Worm (Caenorhabditis elegans) whole organism, L4 larva: Measurements from ENCODE around the gene sart-3.
A peak's percentile ranks its signal among the peaks of the same experiment; 100 is the strongest.

ENCODE experiments used
- F37D6.2 ChIP-seq: sonication (generic microtip); optimal IDR thresholded peaks from 2 replicates; lab custom pipeline; 2016; ENCODE audit warnings: mild to moderate bottlenecking, missing genetic modification characterization, missing compliant biosample characterization
- F49E8.2 ChIP-seq: sonication (generic microtip); optimal IDR thresholded peaks from 2 replicates; lab custom pipeline; 2016; ENCODE audit warnings: missing compliant biosample characterization, mild to moderate bottlenecking, missing genetic modification characterization, borderline replicate concordance
- T20F7.1 ChIP-seq: fragments of 200-800 bp; sonication (Bioruptor generic); optimal IDR thresholded peaks from 2 replicates; lab custom pipeline; 2018; ENCODE audit warnings: mild to moderate bottlenecking, missing genetic modification characterization, missing compliant biosample characterization
- T26A8.4 ChIP-seq: fragments of 200-800 bp; sonication (Bioruptor generic); IDR thresholded peaks from 2 replicates; pipeline ENCODE4 v1.3.6; 2022; ENCODE audit warnings: missing genetic modification characterization, missing compliant biosample characterization
- aha-1 ChIP-seq: fragments of 150-350 bp; peaks from one replicate; lab custom pipeline; 2014; ENCODE audit warnings: missing biosample characterization, missing genetic modification characterization
- ceh-20 ChIP-seq: fragments of 200-800 bp; sonication (Bioruptor generic); IDR thresholded peaks from 2 replicates; pipeline ENCODE4 v1.3.6; 2022; ENCODE audit warnings: missing genetic modification reagents, missing genetic modification characterization, missing compliant biosample characterization
- ceh-28 ChIP-seq: fragments of 150-350 bp; optimal IDR thresholded peaks from 2 replicates; lab custom pipeline; 2014; ENCODE audit warnings: missing biosample characterization, missing genetic modification reagents, missing genetic modification characterization
- ceh-32 ChIP-seq: sonication (generic microtip); optimal IDR thresholded peaks from 2 replicates; lab custom pipeline; 2016; ENCODE audit warnings: mild to moderate bottlenecking, missing genetic modification characterization, missing compliant biosample characterization; ENCODE audit not compliant: poor library complexity
- ces-1 ChIP-seq: fragments of 150-350 bp; sonication (generic microtip); optimal IDR thresholded peaks from 4 replicates; lab custom pipeline; 2014; ENCODE audit warnings: missing biosample characterization, missing genetic modification reagents, missing genetic modification characterization
- daf-12 ChIP-seq: fragments of 150-350 bp; optimal IDR thresholded peaks from 2 replicates; lab custom pipeline; 2014; ENCODE audit warnings: missing biosample characterization, missing genetic modification reagents, missing genetic modification characterization
- daf-16 ChIP-seq, 3 experiments: sonication (generic microtip); optimal IDR thresholded peaks; 2 replicates each; lab custom pipeline; 2016 to 2017; ENCODE audit warnings: missing genetic modification characterization in 3 of 3, missing genetic modification reagents in 3 of 3, mild to moderate bottlenecking in 2 of 3, missing compliant biosample characterization in 2 of 3, missing biosample characterization in 1 of 3, moderate library complexity in 1 of 3
- dmd-6 ChIP-seq: fragments of 200-800 bp; sonication (Bioruptor generic); IDR thresholded peaks from 2 replicates; pipeline ENCODE4 v1.3.6; 2022; ENCODE audit warnings: missing genetic modification reagents, missing genetic modification characterization, missing compliant biosample characterization
- dmd-9 ChIP-seq: fragments of 200-800 bp; sonication (Bioruptor generic); IDR thresholded peaks from 2 replicates; pipeline ENCODE4 v1.3.6; 2022; ENCODE audit warnings: missing genetic modification reagents, missing genetic modification characterization, missing compliant biosample characterization
- duxl-1 ChIP-seq: sonication (generic microtip); optimal IDR thresholded peaks from 2 replicates; lab custom pipeline; 2016; ENCODE audit warnings: mild to moderate bottlenecking, missing genetic modification characterization, moderate library complexity, missing compliant biosample characterization; ENCODE audit not compliant: poor library complexity
- fkh-10 ChIP-seq: fragments of 150-350 bp; optimal IDR thresholded peaks from 2 replicates; lab custom pipeline; 2014; ENCODE audit warnings: missing biosample characterization, missing genetic modification reagents, missing genetic modification characterization
- gei-8 ChIP-seq: fragments of 200-800 bp; sonication (Bioruptor generic); optimal IDR thresholded peaks from 2 replicates; lab custom pipeline; 2018; ENCODE audit warnings: mild to moderate bottlenecking, missing genetic modification characterization, missing compliant biosample characterization
- hif-1 ChIP-seq, 2 experiments: sonication (generic microtip); optimal IDR thresholded peaks; 2 replicates each; lab custom pipeline; 2016 to 2017; ENCODE audit warnings: missing compliant biosample characterization in 2 of 2, missing genetic modification characterization in 2 of 2, missing genetic modification reagents in 2 of 2, missing genotype in 2 of 2, mild to moderate bottlenecking in 1 of 2
- jun-1 ChIP-seq: fragments of 150-350 bp; optimal IDR thresholded peaks from 2 replicates; lab custom pipeline; 2014; ENCODE audit warnings: missing biosample characterization, missing genetic modification reagents, missing genetic modification characterization
- lin-1 ChIP-seq: fragments of 200-800 bp; sonication (Bioruptor generic); IDR thresholded peaks from 2 replicates; pipeline ENCODE4 v1.3.6; 2022; ENCODE audit warnings: missing genetic modification reagents, missing genetic modification characterization, missing compliant biosample characterization
- lin-39 ChIP-seq: fragments of 150-350 bp; optimal IDR thresholded peaks from 2 replicates; lab custom pipeline; 2014; ENCODE audit warnings: missing biosample characterization, missing genetic modification reagents, missing genetic modification characterization
- mdt-29 ChIP-seq: fragments of 200-800 bp; sonication (Bioruptor generic); IDR thresholded peaks from 2 replicates; pipeline ENCODE4 v1.3.6; 2022; ENCODE audit warnings: missing genetic modification reagents, missing genetic modification characterization, missing compliant biosample characterization
- mep-1 ChIP-seq: fragments of 150-350 bp; sonication (generic microtip); optimal IDR thresholded peaks from 3 replicates; lab custom pipeline; 2014; ENCODE audit warnings: missing biosample characterization, missing genetic modification characterization
- mes-2 ChIP-seq: sonication (generic microtip); optimal IDR thresholded peaks from 2 replicates; lab custom pipeline; 2016; ENCODE audit warnings: missing genotype, mild to moderate bottlenecking, missing genetic modification characterization, missing compliant biosample characterization; ENCODE audit not compliant: poor library complexity, severe bottlenecking
- mxl-2 ChIP-seq: fragments of 200-800 bp; sonication (Bioruptor generic); conservative IDR thresholded peaks from 2 replicates; pipeline ENCODE4 v1.3.6; 2022; ENCODE audit warnings: missing genetic modification reagents, missing genetic modification characterization, missing compliant biosample characterization
- mxl-3 ChIP-seq: fragments of 200-800 bp; sonication (Bioruptor generic); optimal IDR thresholded peaks from 2 replicates; lab custom pipeline; 2018; ENCODE audit warnings: mild to moderate bottlenecking, missing genetic modification characterization, missing compliant biosample characterization
- nhr-102 ChIP-seq: sonication (generic microtip); optimal IDR thresholded peaks from 2 replicates; lab custom pipeline; 2016; ENCODE audit warnings: mild to moderate bottlenecking, missing genetic modification characterization, moderate library complexity, missing compliant biosample characterization
- nhr-11 ChIP-seq: fragments of 150-350 bp; optimal IDR thresholded peaks from 2 replicates; lab custom pipeline; 2014; ENCODE audit warnings: missing biosample characterization, missing genetic modification characterization
- nhr-111 ChIP-seq: fragments of 200-800 bp; sonication (Bioruptor generic); optimal IDR thresholded peaks from 2 replicates; lab custom pipeline; 2018; ENCODE audit warnings: mild to moderate bottlenecking, missing genetic modification characterization, missing compliant biosample characterization
- nhr-237 ChIP-seq: sonication (generic microtip); optimal IDR thresholded peaks from 2 replicates; lab custom pipeline; 2017; ENCODE audit warnings: missing biosample characterization, missing genetic modification characterization
- nhr-6 ChIP-seq: fragments of 150-350 bp; optimal IDR thresholded peaks from 2 replicates; lab custom pipeline; 2014; ENCODE audit warnings: missing biosample characterization, missing genetic modification characterization
- pha-4 ChIP-seq, 2 experiments: fragments of 150-350 bp in 1 of 2; fragments of 200-800 bp in 1 of 2; sonication (Bioruptor generic) in 1 of 2; IDR thresholded peaks in 1 of 2; optimal IDR thresholded peaks in 1 of 2; 2 replicates each; pipeline versions ENCODE4 v1.3.6 to Lab custom; 2014 to 2022; ENCODE audit warnings: missing genetic modification characterization in 2 of 2, missing genetic modification reagents in 2 of 2, missing biosample characterization in 1 of 2, missing compliant biosample characterization in 1 of 2
- saeg-2 ChIP-seq: fragments of 200-800 bp; sonication (Bioruptor generic); IDR thresholded peaks from 2 replicates; pipeline ENCODE4 v1.3.6; 2022; ENCODE audit warnings: missing genetic modification reagents, missing genetic modification characterization, missing compliant biosample characterization
- skn-1 ChIP-seq: fragments of 150-350 bp; optimal IDR thresholded peaks from 2 replicates; lab custom pipeline; 2014; ENCODE audit warnings: missing biosample characterization, missing genetic modification characterization
- snpc-4 ChIP-seq: fragments of 150-350 bp; optimal IDR thresholded peaks from 2 replicates; lab custom pipeline; 2014; ENCODE audit warnings: missing biosample characterization, missing genetic modification characterization
- tra-1 ChIP-seq: fragments of 200-800 bp; sonication (Bioruptor generic); IDR thresholded peaks from 2 replicates; pipeline ENCODE4 v1.3.6; 2022; ENCODE audit warnings: missing genetic modification reagents, missing genetic modification characterization, missing compliant biosample characterization
- unc-39 ChIP-seq: sonication (generic microtip); optimal IDR thresholded peaks from 2 replicates; lab custom pipeline; 2017; ENCODE audit warnings: missing biosample characterization, missing genetic modification characterization
- unc-62 ChIP-seq, 3 experiments: fragments of 150-350 bp in 1 of 3; sonication (generic microtip); optimal IDR thresholded peaks in 2 of 3; peaks in 1 of 3; 1 replicate in 1 of 3; 2 replicates in 2 of 3; lab custom pipeline; 2014 to 2017; ENCODE audit warnings: missing biosample characterization in 3 of 3, missing genetic modification characterization in 3 of 3, missing genetic modification reagents in 3 of 3, missing genotype in 1 of 3
- zfp-2 ChIP-seq: sonication (generic microtip); optimal IDR thresholded peaks from 2 replicates; lab custom pipeline; 2016; ENCODE audit warnings: mild to moderate bottlenecking, missing genetic modification characterization, missing compliant biosample characterization
- zip-11 ChIP-seq: fragments of 200-800 bp; sonication (Bioruptor generic); IDR thresholded peaks from 2 replicates; pipeline ENCODE4 v1.3.6; 2022; ENCODE audit warnings: missing genetic modification characterization, missing compliant biosample characterization
- zip-2 ChIP-seq: fragments of 150-350 bp; optimal IDR thresholded peaks from 2 replicates; lab custom pipeline; 2014; ENCODE audit warnings: missing biosample characterization, missing genetic modification characterization
- ztf-11 ChIP-seq: fragments of 150-350 bp; optimal IDR thresholded peaks from 2 replicates; lab custom pipeline; 2014; ENCODE audit warnings: missing biosample characterization, missing genetic modification characterization
- ztf-7 ChIP-seq: fragments of 150-350 bp; optimal IDR thresholded peaks from 2 replicates; lab custom pipeline; 2014; ENCODE audit warnings: missing biosample characterization, missing genetic modification characterization

Gene sart-3

DNA sequence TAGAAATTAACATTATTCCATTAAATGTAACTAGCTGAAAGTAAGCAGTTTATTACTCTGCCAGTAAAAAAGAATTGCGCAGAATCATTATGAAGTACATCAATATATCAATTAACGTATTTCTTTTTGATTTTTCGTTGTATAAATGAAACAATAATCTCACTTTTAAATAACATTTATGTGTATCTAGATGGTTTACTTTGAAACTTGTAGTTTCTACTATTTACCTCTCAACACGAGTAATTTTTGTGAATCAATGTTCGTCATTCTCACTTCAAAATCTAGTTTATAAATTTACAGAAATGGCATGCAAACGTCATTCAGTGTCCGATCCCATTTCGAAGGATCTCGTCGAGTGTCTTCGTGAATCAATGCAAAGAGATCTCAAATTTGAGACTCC is 15.7 kb downstream of the sart-3 start, which contains the start of gene gspd-1 (continued):
- TF ChIP-seq gei-8 (no peak), ces-1 (GFP tag; lab: Kevin White, UChicago) (no peak)

DNA sequence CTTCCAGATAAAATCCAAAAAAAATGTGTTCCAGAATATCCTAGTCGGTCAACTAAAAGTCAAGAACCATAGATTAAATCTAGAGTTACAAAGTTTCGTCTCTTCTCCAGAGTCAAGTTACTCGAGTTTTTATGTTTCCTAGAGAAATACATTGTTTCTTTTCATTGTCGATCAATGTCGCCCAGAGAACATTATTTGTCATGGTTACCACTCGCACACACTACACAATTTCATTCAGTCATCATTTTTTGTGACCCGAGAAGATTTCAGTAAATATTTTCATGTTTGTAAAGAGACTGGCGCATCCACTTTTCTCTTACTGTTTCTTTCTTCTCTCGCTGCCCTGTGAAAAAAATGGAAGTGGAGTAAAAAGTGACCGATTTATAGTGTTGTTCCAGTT is 16.1 kb downstream of the sart-3 start:
- TF ChIP-seq nhr-102 (tag; lab: Kevin White, UChicago) (no peak), unc-62 (GFP tag; optimal IDR thresholded peaks at IDR 0.05 in 1 of 2; lab: Kevin White, UChicago) (peak in 1 of 2 experiments; percentile 85), unc-62 (tag; optimal IDR thresholded peaks at IDR 0.05; lab: Kevin White, UChicago) (no peak)

DNA sequence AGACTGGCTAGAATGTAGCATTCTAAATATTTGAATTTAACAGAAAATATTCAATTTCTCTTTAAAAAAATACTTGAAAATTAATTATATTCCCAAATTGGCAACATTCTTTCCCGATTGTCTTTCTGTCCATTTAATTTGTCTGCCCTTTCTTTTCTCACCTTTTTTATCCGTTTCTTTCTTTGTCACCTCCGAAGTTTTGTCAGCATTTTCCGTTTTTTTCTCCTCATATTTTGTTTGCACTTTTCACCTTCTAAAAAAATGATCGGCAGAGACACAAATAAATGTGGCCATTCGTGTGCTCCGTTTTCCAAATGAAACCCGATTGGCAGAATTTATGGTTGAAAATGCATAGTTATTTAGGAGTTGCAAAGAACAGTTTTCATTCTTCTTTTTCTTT is 16.7 kb downstream of the sart-3 start:
- no peak for TF ChIP-seq unc-39 (tag; lab: Kevin White, UChicago)
- no peak for TF ChIP-seq zip-2 (tag; lab: Kevin White, UChicago)
- TF ChIP-seq ceh-32 (tag; lab: Kevin White, UChicago) = no peak
- no peak for TF ChIP-seq skn-1 (tag; lab: Kevin White, UChicago)
- no peak for TF ChIP-seq nhr-111 (GFP tag; lab: Kevin White, UChicago)
- no peak for TF ChIP-seq ztf-7 (tag; lab: Kevin White, UChicago)
- no peak for TF ChIP-seq daf-12 (tag; lab: Kevin White, UChicago)
- no peak for TF ChIP-seq mxl-3 (GFP tag; lab: Kevin White, UChicago)
- no peak for TF ChIP-seq fkh-10 (GFP tag; lab: Kevin White, UChicago)
- TF ChIP-seq T20F7.1 (GFP tag; lab: Kevin White, UChicago) = no peak
- TF ChIP-seq, all 104 proteins: peak for 0

DNA sequence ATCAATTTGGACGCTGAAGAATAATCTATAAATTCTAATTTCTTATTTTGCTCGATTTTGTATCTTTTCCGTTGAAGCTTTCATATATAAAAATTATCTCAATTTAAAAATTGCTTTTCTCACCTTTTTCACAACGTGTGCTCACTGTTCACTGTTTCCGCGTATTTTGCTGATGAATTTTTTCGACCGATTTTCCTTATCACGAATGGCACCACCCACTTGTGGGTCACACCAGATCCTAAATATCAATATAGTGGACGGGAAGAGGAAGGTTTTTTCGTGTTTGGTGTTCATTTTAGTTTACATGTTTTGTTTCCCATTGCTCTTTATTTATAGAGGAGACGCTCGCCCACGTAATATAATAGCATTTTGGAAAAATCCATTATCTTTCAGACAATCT is 17.1 kb downstream of the sart-3 start:
- TF ChIP-seq snpc-4 (tag; lab: Kevin White, UChicago) (no peak), zfp-2 (tag; lab: Kevin White, UChicago) (no peak), nhr-237 (tag; lab: Kevin White, UChicago) (no peak), mep-1 (tag; lab: Kevin White, UChicago) (no peak), hif-1 (tag; optimal IDR thresholded peaks at IDR 0.05; lab: Kevin White, UChicago) (no peak), skn-1 (tag; lab: Kevin White, UChicago) (no peak)

DNA sequence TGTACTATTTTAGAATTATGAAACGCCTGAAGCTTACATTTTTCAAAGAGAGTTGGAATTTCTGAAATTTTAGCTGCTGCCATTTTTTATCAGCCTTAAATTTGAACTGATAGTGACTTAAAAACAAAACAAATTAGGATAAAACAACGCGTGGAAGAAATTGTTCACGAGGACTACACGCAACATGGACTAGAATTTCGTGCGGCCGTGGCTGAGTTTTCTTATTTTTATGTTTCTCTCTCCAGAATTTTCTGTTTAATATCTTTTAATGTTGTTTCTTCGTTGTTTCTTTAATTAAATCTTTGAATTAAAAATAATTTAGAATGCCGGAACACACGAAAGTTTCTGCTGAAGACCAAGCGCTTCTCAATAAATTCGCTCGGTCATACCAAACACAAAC is 17.9 kb downstream of the sart-3 start, which contains the start of the genes B0035.3, B0035.22 and pfd-4:
B0035.3 (minus strand) TSS at position 114 of the 400 bp plus-strand sequence.
B0035.22 (plus strand) TSS at position 269 of the 400 bp plus-strand sequence.
pfd-4 (plus strand) TSS at position 323 of the 400 bp plus-strand sequence.
- TF ChIP-seq nhr-11 (tag; lab: Kevin White, UChicago) (no peak), daf-16 (GFP tag; optimal IDR thresholded peaks at IDR 0.05; lab: Kevin White, UChicago) (no peak), daf-16 (tag; optimal IDR thresholded peaks at IDR 0.05; lab: Kevin White, UChicago) (peak; percentile 62), F37D6.2 (tag; lab: Kevin White, UChicago) (no peak), tra-1 (GFP tag; lab: Robert Waterston, UW) (no peak), pha-4 (GFP tag; IDR thresholded peaks at IDR 0.05; lab: Robert Waterston, UW) (no peak), pha-4 (tag; optimal IDR thresholded peaks at IDR 0.05; lab: Kevin White, UChicago) (no peak), gei-8 (no peak), duxl-1 (no peak), saeg-2 (GFP tag; lab: Robert Waterston, UW) (no peak), ztf-7 (tag; lab: Kevin White, UChicago) (no peak), ztf-11 (tag; lab: Kevin White, UChicago) (no peak), ceh-28 (tag; lab: Kevin White, UChicago) (no peak), jun-1 (tag; lab: Kevin White, UChicago) (no peak), zip-11 (GFP tag; lab: Robert Waterston, UW) (no peak), aha-1 (tag; lab: Kevin White, UChicago) (no peak), mdt-29 (no peak), lin-1 (GFP tag; lab: Robert Waterston, UW) (no peak), T26A8.4 (no peak), nhr-102 (tag; lab: Kevin White, UChicago) (no peak), ceh-20 (GFP tag; lab: Robert Waterston, UW) (no peak), zip-2 (tag; lab: Kevin White, UChicago) (no peak), dmd-6 (GFP tag; lab: Robert Waterston, UW) (peak; percentile 23; the same call in 1 of the 2 replicates), snpc-4 (tag; lab: Kevin White, UChicago) (no peak), mxl-2 (GFP tag; lab: Robert Waterston, UW) (no peak), lin-39 (tag; lab: Kevin White, UChicago) (no peak), dmd-9 (GFP tag; lab: Robert Waterston, UW) (no peak), mes-2 (tag; lab: Kevin White, UChicago) (peak; percentile 97), nhr-6 (no peak), nhr-237 (tag; lab: Kevin White, UChicago) (no peak), F49E8.2 (no peak)
